Worm (Caenorhabditis elegans): ENCODE results near the gene F55B11.5.

F55B11.5 gene

ce11 chrIV:14464065-14464567 lies 36.6 kb downstream of the F55B11.5 start, which contains the start of gene dld-1 (continued):
- TF ChIP-seq vab-7 (GFP tag; IDR thresholded peaks at IDR 0.05) (0 out of 2 replicates have a peak, but pooled peaks have one; percentile 39), F44E2.7 (GFP tag; IDR thresholded peaks at IDR 0.05) (no peak), ceh-44 (GFP tag; IDR thresholded peaks at IDR 0.05) (0 out of 2 replicates have a peak, but pooled peaks have one; percentile 12), daf-19 (GFP tag; conservative IDR thresholded peaks at IDR 0.05) (no peak), ces-1 (GFP tag; optimal IDR thresholded peaks at IDR 0.05) (peak; percentile 85), mdt-29 (GFP tag; IDR thresholded peaks at IDR 0.05) (0 out of 2 replicates have a peak, but pooled peaks have one; percentile 53), egl-43 (GFP tag; IDR thresholded peaks at IDR 0.05) (no peak; the same call in 1 of the 2 replicates), unc-130 (GFP tag; optimal IDR thresholded peaks at IDR 0.05) (peak; percentile 67), Y5F2A.4 (GFP tag; optimal IDR thresholded peaks at IDR 0.05) (no peak), Y105C5A.15 (GFP tag; IDR thresholded peaks at IDR 0.05) (0 out of 2 replicates have a peak, but pooled peaks have one; percentile 23), hif-1 (tag; optimal IDR thresholded peaks at IDR 0.05) (peak in 1 of 2 experiments; percentile 80), nhr-6 (tag; optimal IDR thresholded peaks at IDR 0.05) (peak; percentile 96), hmg-1.1 (GFP tag; IDR thresholded peaks at IDR 0.05) (peak; percentile 94), T26A8.4 (GFP tag; IDR thresholded peaks at IDR 0.05) (peak; percentile 87; the same call in 1 of the 2 replicates), F26F4.8 (GFP tag; conservative IDR thresholded peaks at IDR 0.05) (no peak), nhr-41 (GFP tag; IDR thresholded peaks at IDR 0.05) (no peak), ctbp-1 (GFP tag; IDR thresholded peaks at IDR 0.05) (peak; percentile 69), lin-38 (GFP tag; IDR thresholded peaks at IDR 0.05) (peak; percentile 83), lin-1 (GFP tag; IDR thresholded peaks at IDR 0.05) (peak; percentile 62; the same call in 1 of the 2 replicates), gei-8 (GFP tag; optimal IDR thresholded peaks at IDR 0.05) (no peak), php-3 (GFP tag; IDR thresholded peaks at IDR 0.05) (peak; percentile 73), nhr-42 (GFP tag; IDR thresholded peaks at IDR 0.05) (no peak), F49E8.2 (tag; optimal IDR thresholded peaks at IDR 0.05; ENCODE audit: borderline replicate concordance) (peak; percentile 46), nhr-111 (GFP tag; optimal IDR thresholded peaks at IDR 0.05) (no peak), tra-1 (GFP tag; IDR thresholded peaks at IDR 0.05) (no peak), mes-2 (tag; optimal IDR thresholded peaks at IDR 0.05; ENCODE audit: poor library complexity, severe bottlenecking) (peak; percentile 95), ceh-20 (GFP tag; IDR thresholded peaks at IDR 0.05) (peak; percentile 75; the same call in 1 of the 2 replicates), dmd-6 (GFP tag; IDR thresholded peaks at IDR 0.05) (peak; percentile 70), skn-1 (tag; optimal IDR thresholded peaks at IDR 0.05) (no peak), attf-4 (tag; optimal IDR thresholded peaks at IDR 0.05) (no peak), Y75B8A.6 (GFP tag; IDR thresholded peaks at IDR 0.05) (no peak), nhr-11 (tag; optimal IDR thresholded peaks at IDR 0.05) (peak; percentile 90), ceh-62 (tag; optimal IDR thresholded peaks at IDR 0.05) (no peak), F10B5.3 (tag; optimal IDR thresholded peaks at IDR 0.05) (peak; percentile 52), lsy-2 (tag; optimal IDR thresholded peaks at IDR 0.05) (peak; percentile 89 to 97), daf-16 (GFP tag; optimal IDR thresholded peaks at IDR 0.05) (peak in 1 of 2 experiments; percentile 10), daf-16 (tag; optimal IDR thresholded peaks at IDR 0.05) (peak; percentile 79), mxl-2 (GFP tag; conservative IDR thresholded peaks at IDR 0.05) (no peak), egl-27 (tag; optimal IDR thresholded peaks at IDR 0.05) (no peak), madf-9 (GFP tag; conservative IDR thresholded peaks at IDR 0.05) (peak; percentile 40; the same call in 1 of the 2 replicates), zag-1 (tag; optimal IDR thresholded peaks at IDR 0.05) (peak; percentile 61), snpc-1.2 (GFP tag; IDR thresholded peaks at IDR 0.05) (peak; percentile 98), ztf-7 (tag; optimal IDR thresholded peaks at IDR 0.05) (peak; percentile 96), nhr-25 (tag; optimal IDR thresholded peaks at IDR 0.05; ENCODE audit: borderline replicate concordance, insufficient read depth) (peak; percentile 79), spr-3 (GFP tag; optimal IDR thresholded peaks at IDR 0.05) (no peak), nhr-76 (tag; optimal IDR thresholded peaks at IDR 0.05) (peak; percentile 6), ceh-32 (tag; optimal IDR thresholded peaks at IDR 0.05; ENCODE audit: poor library complexity) (no peak), mdl-1 (tag; optimal IDR thresholded peaks at IDR 0.05) (peak in 1 of 2 experiments; percentile 79), nhr-237 (tag; optimal IDR thresholded peaks at IDR 0.05) (no peak), lin-15B (tag; optimal IDR thresholded peaks at IDR 0.05) (peak; percentile 79)

All from whole organism, L4 larva.